Fruit fly (Drosophila melanogaster) whole organism, embryonic: ENCODE data around the gene Crz.

Experiments
- CG11504 ChIP-seq: fragments of 200-800 bp; sonication (Bioruptor generic); optimal IDR thresholded peaks from 3 replicates; lab custom pipeline; 2019; ENCODE audit warnings: missing biosample characterization, mild to moderate bottlenecking, missing genetic modification characterization, moderate library complexity
- CG12236 ChIP-seq: fragments of 200-800 bp; sonication (Bioruptor generic); optimal IDR thresholded peaks from 2 replicates; lab custom pipeline; 2016; ENCODE audit warnings: missing biosample characterization, missing genetic modification characterization
- CG12299 ChIP-seq: fragments of 200-800 bp; sonication (Bioruptor generic); optimal IDR thresholded peaks from 2 replicates; lab custom pipeline; 2018; ENCODE audit warnings: missing biosample characterization, mild to moderate bottlenecking, missing genetic modification characterization
- CG12659 ChIP-seq: fragments of 200-800 bp; sonication (Bioruptor generic); optimal IDR thresholded peaks from 3 replicates; lab custom pipeline; 2017; ENCODE audit warnings: mild to moderate bottlenecking, missing biosample characterization, missing genetic modification reagents, missing genetic modification characterization
- CG13775 ChIP-seq: fragments of 200-800 bp; sonication (Bioruptor generic); optimal IDR thresholded peaks from 3 replicates; lab custom pipeline; 2017; ENCODE audit warnings: missing biosample characterization, mild to moderate bottlenecking, missing genetic modification characterization
- CG15601 ChIP-seq: fragments of 200-800 bp; sonication (Bioruptor generic); optimal IDR thresholded peaks from 3 replicates; lab custom pipeline; 2019; ENCODE audit warnings: missing biosample characterization, mild to moderate bottlenecking, missing genetic modification characterization, moderate library complexity
- CG17361 ChIP-seq: fragments of 200-800 bp; sonication (Bioruptor generic); IDR thresholded peaks from 3 replicates; pipeline ENCODE4 v1.3.6; 2022; ENCODE audit warnings: missing biosample characterization, missing genetic modification characterization
- CG18011 ChIP-seq: fragments of 200-800 bp; sonication (Bioruptor generic); optimal IDR thresholded peaks from 2 replicates; lab custom pipeline; 2017; ENCODE audit warnings: missing biosample characterization, missing genetic modification characterization, mild to moderate bottlenecking, moderate library complexity, missing genotype
- CG18262 ChIP-seq: fragments of 200-800 bp; optimal IDR thresholded peaks from 3 replicates; lab custom pipeline; 2019; ENCODE audit warnings: missing biosample characterization, mild to moderate bottlenecking, missing genetic modification characterization, moderate library complexity
- CG2202 ChIP-seq: fragments of 200-800 bp; sonication (Bioruptor generic); optimal IDR thresholded peaks from 2 replicates; lab custom pipeline; 2018; ENCODE audit warnings: missing biosample characterization, mild to moderate bottlenecking, missing genetic modification characterization
- CG31224 ChIP-seq: fragments of 200-800 bp; sonication (Bioruptor generic); IDR thresholded peaks from 2 replicates; pipeline ENCODE4 v1.3.6; 2022; ENCODE audit warnings: missing biosample characterization, missing genetic modification characterization
- CG32767 ChIP-seq: fragments of 200-800 bp; sonication (Bioruptor generic); IDR thresholded peaks from 2 replicates; pipeline ENCODE4 v1.3.6; 2022; ENCODE audit warnings: missing biosample characterization, missing genetic modification characterization
- CG3847 ChIP-seq: fragments of 200-800 bp; sonication (Bioruptor generic); IDR thresholded peaks from 2 replicates; pipeline ENCODE4 v1.3.6; 2022; ENCODE audit warnings: missing biosample characterization, missing genetic modification characterization
- CG4328 ChIP-seq: fragments of 200-800 bp; sonication (Bioruptor generic); optimal IDR thresholded peaks from 3 replicates; lab custom pipeline; 2017; ENCODE audit warnings: missing biosample characterization, missing genetic modification reagents, missing genetic modification characterization
- CG4424 ChIP-seq: fragments of 200-800 bp; sonication (Bioruptor generic); optimal IDR thresholded peaks from 3 replicates; lab custom pipeline; 2016; ENCODE audit warnings: missing biosample characterization, missing genetic modification characterization
- CG4730 ChIP-seq: fragments of 200-800 bp; sonication (Bioruptor generic); IDR thresholded peaks from 2 replicates; pipeline ENCODE4 v1.3.6; 2022; ENCODE audit warnings: missing biosample characterization, missing genetic modification characterization
- CG6813 ChIP-seq: fragments of 200-800 bp; sonication (Bioruptor generic); optimal IDR thresholded peaks from 2 replicates; lab custom pipeline; 2017; ENCODE audit warnings: missing biosample characterization, missing genetic modification characterization, mild to moderate bottlenecking, moderate library complexity, missing genetic modification reagents
- CG7839 ChIP-seq: fragments of 200-800 bp; sonication (Bioruptor generic); optimal IDR thresholded peaks from 3 replicates; lab custom pipeline; 2018; ENCODE audit warnings: missing biosample characterization, mild to moderate bottlenecking, missing genetic modification characterization, moderate library complexity
- CG8281 ChIP-seq: fragments of 200-800 bp; sonication (Bioruptor generic); optimal IDR thresholded peaks from 2 replicates; lab custom pipeline; 2018; ENCODE audit warnings: missing biosample characterization, mild to moderate bottlenecking, missing genetic modification characterization, moderate library complexity
- CG8359 ChIP-seq: fragments of 200-800 bp; sonication (Bioruptor generic); optimal IDR thresholded peaks from 2 replicates; lab custom pipeline; 2017; ENCODE audit warnings: missing biosample characterization, mild to moderate bottlenecking, missing genetic modification characterization, borderline replicate concordance
- Dbx ChIP-seq: fragments of 200-800 bp; sonication (Bioruptor generic); IDR thresholded peaks from 3 replicates; pipeline ENCODE4 v1.3.6; 2022; ENCODE audit warnings: missing biosample characterization, missing genetic modification characterization
- Hsf ChIP-seq: fragments of 200-800 bp; sonication (Bioruptor generic); optimal IDR thresholded peaks from 3 replicates; lab custom pipeline; 2016; ENCODE audit warnings: missing biosample characterization, missing genetic modification characterization
- MBD-R2 ChIP-seq: fragments of 200-800 bp; sonication (Bioruptor generic); IDR thresholded peaks from 2 replicates; pipeline ENCODE4 v1.3.6; 2022; ENCODE audit warnings: missing biosample characterization, missing genetic modification characterization
- Oli ChIP-seq: fragments of 200-800 bp; sonication (Bioruptor generic); optimal IDR thresholded peaks from 2 replicates; lab custom pipeline; 2018; ENCODE audit warnings: missing biosample characterization, mild to moderate bottlenecking, missing genetic modification characterization, moderate library complexity
- Ravus ChIP-seq: fragments of 200-800 bp; sonication (Bioruptor generic); IDR thresholded peaks from 2 replicates; pipeline ENCODE4 v1.3.6; 2022; ENCODE audit warnings: missing biosample characterization, missing genetic modification characterization
- croc ChIP-seq: fragments of 200-800 bp; sonication (Bioruptor generic); conservative IDR thresholded peaks from 3 replicates; pipeline ENCODE4 v1.3.6; 2022; ENCODE audit warnings: missing biosample characterization, missing genetic modification characterization
- crp ChIP-seq, 2 experiments: fragments of 200-800 bp; sonication (Bioruptor generic); optimal IDR thresholded peaks; 2 replicates in 1 of 2; 3 replicates in 1 of 2; lab custom pipeline; 2017; ENCODE audit warnings: missing biosample characterization in 2 of 2, missing genetic modification characterization in 2 of 2, mild to moderate bottlenecking in 1 of 2, moderate library complexity in 1 of 2
- danr ChIP-seq: fragments of 200-800 bp; sonication (Bioruptor generic); IDR thresholded peaks from 2 replicates; pipeline ENCODE4 v1.3.6; 2022; ENCODE audit warnings: missing biosample characterization, missing genetic modification characterization
- dmrt99B ChIP-seq: fragments of 200-800 bp; sonication (Bioruptor generic); optimal IDR thresholded peaks from 2 replicates; lab custom pipeline; 2018; ENCODE audit warnings: missing biosample characterization, mild to moderate bottlenecking, missing genetic modification characterization, moderate library complexity
- dysf ChIP-seq: fragments of 200-800 bp; sonication (Bioruptor generic); IDR thresholded peaks from 3 replicates; pipeline ENCODE4 v1.3.6; 2022; ENCODE audit warnings: missing biosample characterization, missing genetic modification characterization
- esg ChIP-seq: fragments of 200-800 bp; sonication (Bioruptor generic); conservative IDR thresholded peaks from 2 replicates; pipeline ENCODE4 v1.3.6; 2022; ENCODE audit warnings: missing biosample characterization, missing genetic modification characterization
- ewg ChIP-seq: fragments of 200-800 bp; sonication (Bioruptor generic); optimal IDR thresholded peaks from 3 replicates; lab custom pipeline; 2017; ENCODE audit warnings: mild to moderate bottlenecking, missing biosample characterization, missing genetic modification reagents, missing genetic modification characterization
- fu2 ChIP-seq: fragments of 200-800 bp; sonication (Bioruptor generic); optimal IDR thresholded peaks from 2 replicates; lab custom pipeline; 2016; ENCODE audit warnings: missing biosample characterization, missing genetic modification characterization
- gce ChIP-seq: fragments of 200-800 bp; sonication (Bioruptor generic); IDR thresholded peaks from 3 replicates; pipeline ENCODE4 v1.3.6; 2022; ENCODE audit warnings: missing biosample characterization, missing genetic modification characterization
- hbn ChIP-seq: fragments of 200-800 bp; sonication (Bioruptor generic); IDR thresholded peaks from 2 replicates; pipeline ENCODE4 v1.3.6; 2022; ENCODE audit warnings: missing biosample characterization, missing genetic modification characterization; ENCODE audit not compliant: partially characterized antibody
- lov ChIP-seq, 2 experiments: fragments of 200-800 bp in 1 of 2; fragments of >200 bp in 1 of 2; sonication (Bioruptor generic) in 1 of 2; IDR thresholded peaks in 1 of 2; optimal IDR thresholded peaks in 1 of 2; 2 replicates in 1 of 2; 3 replicates in 1 of 2; pipeline versions ENCODE4 v1.3.6 to Lab custom; 2017 to 2022; ENCODE audit warnings: missing biosample characterization in 1 of 2, missing genetic modification characterization in 1 of 2
- nerfin-1 ChIP-seq: fragments of 200-800 bp; sonication (Bioruptor generic); optimal IDR thresholded peaks from 3 replicates; lab custom pipeline; 2019; ENCODE audit warnings: missing biosample characterization, mild to moderate bottlenecking, missing genetic modification characterization, moderate library complexity
- pita ChIP-seq: fragments of 200-800 bp; sonication (Bioruptor generic); optimal IDR thresholded peaks from 2 replicates; lab custom pipeline; 2017; ENCODE audit warnings: missing biosample characterization, mild to moderate bottlenecking, missing genetic modification characterization
- repo ChIP-seq: fragments of 200-800 bp; sonication (Bioruptor generic); optimal IDR thresholded peaks from 2 replicates; lab custom pipeline; 2016; ENCODE audit warnings: missing biosample characterization, missing genetic modification characterization
- sens-2 ChIP-seq: fragments of 200-800 bp; sonication (Bioruptor generic); IDR thresholded peaks from 2 replicates; pipeline ENCODE4 v1.3.6; 2022; ENCODE audit warnings: missing biosample characterization, missing genetic modification characterization
- sim ChIP-seq: fragments of 200-800 bp; sonication (Bioruptor generic); IDR thresholded peaks from 2 replicates; pipeline ENCODE4 v1.3.6; 2022; ENCODE audit warnings: missing biosample characterization, missing genetic modification characterization
- ssp ChIP-seq: fragments of 200-800 bp; sonication (Bioruptor generic); IDR thresholded peaks from 2 replicates; pipeline ENCODE4 v1.3.6; 2022; ENCODE audit warnings: missing biosample characterization, missing genetic modification characterization
- stwl ChIP-seq: fragments of 200-800 bp; sonication (Bioruptor generic); optimal IDR thresholded peaks from 3 replicates; lab custom pipeline; 2018; ENCODE audit warnings: missing biosample characterization, mild to moderate bottlenecking, missing genetic modification characterization, moderate library complexity
- tll ChIP-seq, 2 experiments: fragments of 200-800 bp in 1 of 2; fragments of >200 bp in 1 of 2; sonication (Bioruptor generic) in 1 of 2; optimal IDR thresholded peaks; 2 replicates each; lab custom pipeline; 2017 to 2019; ENCODE audit warnings: missing biosample characterization in 2 of 2, missing genetic modification characterization in 2 of 2, mild to moderate bottlenecking in 1 of 2, moderate library complexity in 1 of 2
- unc-4 ChIP-seq: fragments of 200-800 bp; sonication (Bioruptor generic); IDR thresholded peaks from 2 replicates; pipeline ENCODE4 v1.3.6; 2022; ENCODE audit warnings: missing biosample characterization, missing genetic modification characterization; ENCODE audit not compliant: partially characterized antibody
- vfl ChIP-seq: fragments of 200-800 bp; sonication (Bioruptor generic); optimal IDR thresholded peaks from 2 replicates; lab custom pipeline; 2016; ENCODE audit warnings: missing biosample characterization, missing genetic modification characterization
- vnd ChIP-seq: fragments of 200-800 bp; sonication (Bioruptor generic); IDR thresholded peaks from 3 replicates; pipeline ENCODE4 v1.3.6; 2022; ENCODE audit warnings: missing biosample characterization, missing genetic modification characterization; ENCODE audit not compliant: partially characterized antibody
- zfh1 ChIP-seq: fragments of 200-800 bp; sonication (Bioruptor generic); IDR thresholded peaks from 3 replicates; pipeline ENCODE4 v1.3.6; 2022; ENCODE audit warnings: missing biosample characterization, missing genetic modification characterization

Crz gene

dm6 chr3R:14277894-14278522 is 36.6 kb upstream of the Crz start (continued):
- TF ChIP-seq repo (GFP tag; lab: Kevin White, UChicago) (no peak), sens-2 (GFP tag; lab: Robert Waterston, UW) (0 out of 2 replicates have a peak, but pooled peaks have one; percentile 50), CG6813 (GFP tag; lab: Kevin White, UChicago) (peak; percentile 89), CG4328 (no peak), CG15601 (tag; lab: Kevin White, UChicago) (no peak), esg (peak; percentile 69), hbn (no peak), CG8359 (peak; percentile 57), CG13775 (peak; percentile 84), CG2202 (tag; lab: Kevin White, UChicago) (peak; percentile 78), CG8281 (tag; lab: Kevin White, UChicago) (peak; percentile 39), CG4730 (GFP tag; lab: Robert Waterston, UW) (peak; percentile 68), danr (GFP tag; lab: Robert Waterston, UW) (peak; percentile 64), Ravus (GFP tag; lab: Robert Waterston, UW) (peak; percentile 65), CG12299 (tag; lab: Kevin White, UChicago) (peak; percentile 66), Dbx (GFP tag; lab: Robert Waterston, UW) (peak; percentile 80; the same call in 2 of the 3 replicates), vfl (GFP tag; lab: Kevin White, UChicago) (peak; percentile 46), CG3847 (GFP tag; lab: Robert Waterston, UW) (peak; percentile 73), CG17361 (GFP tag; lab: Robert Waterston, UW) (peak; percentile 87), CG18011 (GFP tag; lab: Kevin White, UChicago) (peak; percentile 33), MBD-R2 (GFP tag; lab: Robert Waterston, UW) (peak; percentile 30; the same call in 1 of the 2 replicates), croc (peak; percentile 73), CG18262 (peak; percentile 88), stwl (tag; lab: Kevin White, UChicago) (no peak), CG32767 (GFP tag; lab: Robert Waterston, UW) (peak; percentile 79), sim (GFP tag; lab: Robert Waterston, UW) (peak; percentile 81), vnd (no peak), CG7839 (tag; lab: Kevin White, UChicago) (peak; percentile 86), dmrt99B (tag; lab: Kevin White, UChicago) (no peak), fu2 (GFP tag; lab: Kevin White, UChicago) (no peak), nerfin-1 (peak; percentile 60), CG12659 (GFP tag; lab: Kevin White, UChicago) (peak; percentile 65), unc-4 (no peak), tll (GFP tag; optimal IDR thresholded peaks at IDR 0.05; lab: Kevin White, UChicago) (peak in 1 of 2 experiments; percentile 85), CG11504 (tag; lab: Kevin White, UChicago) (peak; percentile 16), gce (GFP tag; lab: Robert Waterston, UW) (peak; percentile 72; the same call in 2 of the 3 replicates), CG4424 (peak; percentile 79), lov (optimal IDR thresholded peaks at IDR 0.05; lab: Kevin White, UChicago) (no peak), lov (GFP tag; IDR thresholded peaks at IDR 0.05; lab: Robert Waterston, UW) (peak; percentile 64; the same call in 1 of the 3 replicates), crp (GFP tag; optimal IDR thresholded peaks at IDR 0.05; lab: Kevin White, UChicago) (peak in 1 of 2 experiments; percentile 10), ewg (peak; percentile 53), ssp (GFP tag; lab: Robert Waterston, UW) (peak; percentile 68), Oli (tag; lab: Kevin White, UChicago) (peak; percentile 75), CG31224 (peak; percentile 63), zfh1 (peak; percentile 90), dysf (GFP tag; lab: Robert Waterston, UW) (peak; percentile 74), Hsf (GFP tag; lab: Kevin White, UChicago) (peak; percentile 70), CG12236 (no peak), pita (GFP tag; lab: Kevin White, UChicago) (no peak)
